Fruit fly (Drosophila melanogaster): ENCODE measurements around the gene He.

The He gene

dm6 chr2L:14011591-14012303 lies 39.0 kb upstream of the He start (continued):
- TF ChIP-seq Lim3 (GFP tag; IDR thresholded peaks at IDR 0.05) (no peak), run (tag; optimal IDR thresholded peaks at IDR 0.05) (no peak), Ravus (GFP tag; IDR thresholded peaks at IDR 0.05) (no peak), CG1792 (GFP tag; optimal IDR thresholded peaks at IDR 0.05) (no peak), CG2875 (GFP tag; optimal IDR thresholded peaks at IDR 0.05) (no peak), CG9797 (GFP tag; optimal IDR thresholded peaks at IDR 0.05) (no peak), sima (GFP tag; optimal IDR thresholded peaks at IDR 0.05) (no peak), CG6683 (GFP tag; optimal IDR thresholded peaks at IDR 0.05) (no peak), nom (GFP tag; optimal IDR thresholded peaks at IDR 0.05) (no peak), Ssrp (tag; optimal IDR thresholded peaks at IDR 0.05) (no peak), Eip74EF (GFP tag; optimal IDR thresholded peaks at IDR 0.05) (no peak), vnd (GFP tag; IDR thresholded peaks at IDR 0.05; ENCODE audit: partially characterized antibody) (no peak), prd (optimal IDR thresholded peaks at IDR 0.05) (no peak), prd (GFP tag; IDR thresholded peaks at IDR 0.05) (peak; percentile 43; the same call in 1 of the 3 replicates), Optix (GFP tag; IDR thresholded peaks at IDR 0.05) (no peak), fd96Cb (tag; optimal IDR thresholded peaks at IDR 0.05) (no peak), CG12769 (tag; optimal IDR thresholded peaks at IDR 0.05) (no peak), CG11085 (GFP tag; IDR thresholded peaks at IDR 0.05) (no peak), CG18599 (GFP tag; optimal IDR thresholded peaks at IDR 0.05) (peak; percentile 59), gce (GFP tag; IDR thresholded peaks at IDR 0.05) (no peak), CG7357 (GFP tag; IDR thresholded peaks at IDR 0.05) (no peak), CG6854 (GFP tag; optimal IDR thresholded peaks at IDR 0.05) (peak; percentile 34), CG1602 (GFP tag; optimal IDR thresholded peaks at IDR 0.05) (no peak), Mad (GFP tag; optimal IDR thresholded peaks at IDR 0.05) (no peak), CG2712 (tag; optimal IDR thresholded peaks at IDR 0.05) (peak; percentile 61), Xrp1 (GFP tag; IDR thresholded peaks at IDR 0.05) (peak; percentile 72), CG32767 (GFP tag; IDR thresholded peaks at IDR 0.05) (no peak), Bteb2 (GFP tag; optimal IDR thresholded peaks at IDR 0.05) (no peak), Mes4 (GFP tag; optimal IDR thresholded peaks at IDR 0.05) (no peak), ems (GFP tag; optimal IDR thresholded peaks at IDR 0.05) (no peak), CG15073 (GFP tag; optimal IDR thresholded peaks at IDR 0.05) (no peak), CG13287 (GFP tag; IDR thresholded peaks at IDR 0.05; ENCODE audit: partially characterized antibody) (peak; percentile 39; the same call in 1 of the 2 replicates), CG31441 (GFP tag; IDR thresholded peaks at IDR 0.05) (peak; percentile 35; the same call in 1 of the 2 replicates), sqz (GFP tag; optimal IDR thresholded peaks at IDR 0.05) (no peak), CG6791 (GFP tag; IDR thresholded peaks at IDR 0.05; ENCODE audit: partially characterized antibody) (peak; percentile 69; the same call in 2 of the 3 replicates), Fer2 (tag; optimal IDR thresholded peaks at IDR 0.05) (no peak), CG14050 (GFP tag; IDR thresholded peaks at IDR 0.05) (peak; percentile 25; the same call in 1 of the 3 replicates), da (GFP tag; optimal IDR thresholded peaks at IDR 0.05) (no peak), gem (tag; optimal IDR thresholded peaks at IDR 0.05) (peak; percentile 60), repo (GFP tag; optimal IDR thresholded peaks at IDR 0.05) (no peak), CG10431 (GFP tag; optimal IDR thresholded peaks at IDR 0.05) (no peak), Atf3 (GFP tag; optimal IDR thresholded peaks at IDR 0.05) (no peak), CG4424 (GFP tag; optimal IDR thresholded peaks at IDR 0.05) (peak; percentile 40), fd102C (GFP tag; optimal IDR thresholded peaks at IDR 0.05) (no peak), CG6175 (GFP tag; IDR thresholded peaks at IDR 0.05) (no peak), stwl (tag; optimal IDR thresholded peaks at IDR 0.05) (no peak), tup (GFP tag; optimal IDR thresholded peaks at IDR 0.05) (no peak), CG12104 (GFP tag; optimal IDR thresholded peaks at IDR 0.05) (no peak), CG12299 (tag; optimal IDR thresholded peaks at IDR 0.05) (peak; percentile 26), dpn (GFP tag; optimal IDR thresholded peaks at IDR 0.05) (peak; percentile 5 to 15)

All from whole organism, embryonic.